Worm (Caenorhabditis elegans) whole organism, L3 larva: Measurements from ENCODE around the gene ZK287.1.

Experiments
- R02D3.7 ChIP-seq: fragments of 150-350 bp; optimal IDR thresholded peaks from 2 replicates; lab custom pipeline; 2014; ENCODE audit warnings: missing biosample characterization, missing genetic modification characterization
- ZK546.5 ChIP-seq: sonication (generic microtip); optimal IDR thresholded peaks from 2 replicates; lab custom pipeline; 2017; ENCODE audit warnings: missing biosample characterization, missing genetic modification characterization
- aly-2 ChIP-seq: fragments of 150-350 bp; optimal IDR thresholded peaks from 2 replicates; lab custom pipeline; 2014; ENCODE audit warnings: missing biosample characterization, missing genetic modification characterization
- ama-1 ChIP-seq: fragments of 150-350 bp; optimal IDR thresholded peaks from 2 replicates; lab custom pipeline; 2018
- ceh-16 ChIP-seq: sonication (generic microtip); optimal IDR thresholded peaks from 2 replicates; lab custom pipeline; 2017; ENCODE audit warnings: missing biosample characterization, missing genetic modification characterization
- ceh-28 ChIP-seq: fragments of 150-350 bp; optimal IDR thresholded peaks from 2 replicates; lab custom pipeline; 2014; ENCODE audit warnings: missing biosample characterization, missing genetic modification reagents, missing genetic modification characterization
- ceh-82 ChIP-seq: fragments of 150-350 bp; optimal IDR thresholded peaks from 2 replicates; lab custom pipeline; 2014; ENCODE audit warnings: missing biosample characterization, missing genetic modification characterization
- ceh-9 ChIP-seq: sonication (generic microtip); optimal IDR thresholded peaks from 2 replicates; lab custom pipeline; 2018; ENCODE audit warnings: missing biosample characterization, missing genetic modification characterization
- daf-12 ChIP-seq: fragments of 150-350 bp; optimal IDR thresholded peaks from 2 replicates; lab custom pipeline; 2014; ENCODE audit warnings: missing biosample characterization, missing genetic modification reagents, missing genetic modification characterization
- egl-27 ChIP-seq: sonication (generic microtip); optimal IDR thresholded peaks from 4 replicates; lab custom pipeline; 2017; ENCODE audit warnings: missing biosample characterization, missing genetic modification reagents, missing genetic modification characterization
- egl-5 ChIP-seq: fragments of 150-350 bp; optimal IDR thresholded peaks from 2 replicates; lab custom pipeline; 2017; ENCODE audit warnings: missing biosample characterization, missing genetic modification reagents, missing genetic modification characterization, inconsistent platforms
- elt-1 ChIP-seq: fragments of 150-350 bp; optimal IDR thresholded peaks from 2 replicates; lab custom pipeline; 2014; ENCODE audit warnings: missing biosample characterization, missing genetic modification characterization
- elt-2 ChIP-seq: sonication (generic microtip); optimal IDR thresholded peaks from 2 replicates; lab custom pipeline; 2016; ENCODE audit warnings: missing genetic modification reagents, mild to moderate bottlenecking, missing genetic modification characterization, missing compliant biosample characterization
- elt-3 ChIP-seq, 3 experiments: fragments of 150-350 bp in 1 of 3; sonication (generic microtip) in 2 of 3; optimal IDR thresholded peaks; 2 replicates in 2 of 3; 4 replicates in 1 of 3; lab custom pipeline; 2014 to 2017; ENCODE audit warnings: missing biosample characterization in 3 of 3, missing genetic modification characterization in 3 of 3
- fkh-10 ChIP-seq: sonication (generic microtip); optimal IDR thresholded peaks from 2 replicates; lab custom pipeline; 2017; ENCODE audit warnings: missing biosample characterization, missing genetic modification reagents, missing genetic modification characterization
- fkh-2 ChIP-seq: fragments of 150-350 bp; optimal IDR thresholded peaks from 2 replicates; lab custom pipeline; 2014; ENCODE audit warnings: missing biosample characterization, missing genetic modification reagents, missing genetic modification characterization
- fos-1 ChIP-seq: fragments of 150-350 bp; optimal IDR thresholded peaks from 2 replicates; lab custom pipeline; 2014; ENCODE audit warnings: missing biosample characterization, missing genetic modification characterization
- hmg-11 ChIP-seq: sonication (generic microtip); optimal IDR thresholded peaks from 2 replicates; lab custom pipeline; 2016; ENCODE audit warnings: missing genetic modification characterization, missing compliant biosample characterization
- lin-15B ChIP-seq: fragments of 150-350 bp; optimal IDR thresholded peaks from 2 replicates; lab custom pipeline; 2014; ENCODE audit warnings: missing biosample characterization, missing genetic modification characterization
- lin-39 ChIP-seq: fragments of 150-350 bp; optimal IDR thresholded peaks from 2 replicates; lab custom pipeline; 2018; ENCODE audit warnings: missing biosample characterization, missing genetic modification reagents, missing genetic modification characterization
- mml-1 ChIP-seq: fragments of 150-350 bp; sonication (generic microtip); optimal IDR thresholded peaks from 3 replicates; lab custom pipeline; 2014; ENCODE audit warnings: missing biosample characterization, missing genetic modification characterization
- nfya-1 ChIP-seq: sonication (generic microtip); optimal IDR thresholded peaks from 2 replicates; lab custom pipeline; 2017; ENCODE audit warnings: missing genetic modification characterization, mild to moderate bottlenecking, missing compliant biosample characterization, antibody characterized with exemption, moderate library complexity; ENCODE audit not compliant: insufficient read depth
- nhr-11 ChIP-seq: fragments of 150-350 bp; optimal IDR thresholded peaks from 2 replicates; lab custom pipeline; 2014; ENCODE audit warnings: missing biosample characterization, missing genetic modification characterization
- nhr-12 ChIP-seq: fragments of 150-350 bp; optimal IDR thresholded peaks from 2 replicates; lab custom pipeline; 2014; ENCODE audit warnings: missing biosample characterization, missing genetic modification characterization
- nhr-237 ChIP-seq: fragments of 150-350 bp; optimal IDR thresholded peaks from 2 replicates; lab custom pipeline; 2014; ENCODE audit warnings: missing biosample characterization, missing genetic modification characterization
- nhr-25 ChIP-seq: sonication (generic microtip); optimal IDR thresholded peaks from 2 replicates; lab custom pipeline; 2017; ENCODE audit warnings: missing biosample characterization, missing genetic modification characterization
- nhr-28 ChIP-seq: fragments of 150-350 bp; optimal IDR thresholded peaks from 2 replicates; lab custom pipeline; 2014; ENCODE audit warnings: missing biosample characterization, missing genetic modification characterization
- nhr-43 ChIP-seq: sonication (generic microtip); optimal IDR thresholded peaks from 2 replicates; lab custom pipeline; 2016; ENCODE audit warnings: mild to moderate bottlenecking, missing genetic modification characterization, missing compliant biosample characterization; ENCODE audit not compliant: poor library complexity, severe bottlenecking
- nhr-67 ChIP-seq: fragments of 150-350 bp; optimal IDR thresholded peaks from 2 replicates; lab custom pipeline; 2014; ENCODE audit warnings: missing biosample characterization, missing genetic modification characterization
- nhr-76 ChIP-seq: fragments of 150-350 bp; sonication (generic microtip); optimal IDR thresholded peaks from 5 replicates; lab custom pipeline; 2014; ENCODE audit warnings: missing biosample characterization, missing genetic modification characterization
- pqm-1 ChIP-seq: fragments of 150-350 bp; optimal IDR thresholded peaks from 2 replicates; lab custom pipeline; 2017; ENCODE audit warnings: missing biosample characterization, missing genetic modification characterization, inconsistent platforms
- tbx-2 ChIP-seq: sonication (generic microtip); optimal IDR thresholded peaks from 2 replicates; lab custom pipeline; 2016; ENCODE audit warnings: mild to moderate bottlenecking, missing genetic modification characterization, missing compliant biosample characterization
- unc-39 ChIP-seq: sonication (generic microtip); optimal IDR thresholded peaks from 4 replicates; lab custom pipeline; 2017; ENCODE audit warnings: missing biosample characterization, missing genetic modification characterization
- unc-62 ChIP-seq: fragments of 150-350 bp; sonication (generic microtip); optimal IDR thresholded peaks from 4 replicates; lab custom pipeline; 2014; ENCODE audit warnings: missing biosample characterization, missing genetic modification reagents, missing genetic modification characterization
- zag-1 ChIP-seq: fragments of 150-350 bp; optimal IDR thresholded peaks from 2 replicates; lab custom pipeline; 2014; ENCODE audit warnings: missing biosample characterization, missing genetic modification characterization
- ztf-11 ChIP-seq: fragments of 150-350 bp; optimal IDR thresholded peaks from 2 replicates; lab custom pipeline; 2014; ENCODE audit warnings: missing biosample characterization, missing genetic modification characterization
- ztf-4 ChIP-seq: fragments of 150-350 bp; optimal IDR thresholded peaks from 2 replicates; lab custom pipeline; 2014; ENCODE audit warnings: missing biosample characterization, missing genetic modification characterization

The ZK287.1 gene

DNA sequence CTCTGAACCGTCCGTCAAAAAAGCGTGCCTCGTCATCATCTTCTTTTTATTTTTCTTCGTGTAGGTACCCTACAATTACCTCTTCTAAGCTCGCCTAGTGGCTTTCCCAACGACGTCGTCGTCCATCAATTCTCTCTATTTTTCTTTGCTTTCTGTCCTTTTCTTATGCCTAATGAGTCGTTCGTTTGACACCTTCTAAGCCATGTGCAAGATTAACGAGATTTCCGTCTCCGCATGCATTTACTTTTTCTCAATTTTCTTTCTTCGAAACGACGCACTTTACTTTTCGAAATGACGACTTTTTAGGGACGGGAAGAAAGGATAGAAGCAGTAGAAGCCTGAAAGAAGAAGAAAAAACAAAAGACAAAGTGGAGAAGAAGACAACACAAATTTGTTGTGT lies at the start of gene ZK287.1:
TSS of gene ZK287.1 (plus strand) at position 301 of the 400 bp plus-strand sequence.
- TF ChIP-seq zag-1 (tag; lab: Kevin White, UChicago): no peak
- no peak for TF ChIP-seq tbx-2 (tag; lab: Kevin White, UChicago)
- no peak for TF ChIP-seq hmg-11 (tag; lab: Kevin White, UChicago)
- no peak for TF ChIP-seq unc-39 (tag; lab: Kevin White, UChicago)
- peak; percentile 27 for TF ChIP-seq nfya-1 (tag; lab: Kevin White, UChicago)
- peak; percentile 15 for TF ChIP-seq lin-39
- TF ChIP-seq elt-3 (tag; optimal IDR thresholded peaks at IDR 0.05; lab: Kevin White, UChicago): no peak
- TF ChIP-seq aly-2 (tag; lab: Kevin White, UChicago): no peak
- TF ChIP-seq fos-1 (tag; lab: Kevin White, UChicago): no peak

ce11 chrV:9618420-9618819 lies 48.1 kb upstream of the ZK287.1 start:
- TF ChIP-seq ztf-4 (tag; lab: Kevin White, UChicago) (no peak), nhr-11 (tag; lab: Kevin White, UChicago) (no peak), unc-62 (GFP tag; lab: Kevin White, UChicago) (no peak), nhr-76 (tag; lab: Kevin White, UChicago) (no peak), egl-27 (tag; lab: Kevin White, UChicago) (no peak), nhr-28 (tag; lab: Kevin White, UChicago) (no peak), daf-12 (tag; lab: Kevin White, UChicago) (no peak), nhr-67 (tag; lab: Kevin White, UChicago) (no peak)
- TF ChIP-seq, all 47 proteins: peak for 0

DNA sequence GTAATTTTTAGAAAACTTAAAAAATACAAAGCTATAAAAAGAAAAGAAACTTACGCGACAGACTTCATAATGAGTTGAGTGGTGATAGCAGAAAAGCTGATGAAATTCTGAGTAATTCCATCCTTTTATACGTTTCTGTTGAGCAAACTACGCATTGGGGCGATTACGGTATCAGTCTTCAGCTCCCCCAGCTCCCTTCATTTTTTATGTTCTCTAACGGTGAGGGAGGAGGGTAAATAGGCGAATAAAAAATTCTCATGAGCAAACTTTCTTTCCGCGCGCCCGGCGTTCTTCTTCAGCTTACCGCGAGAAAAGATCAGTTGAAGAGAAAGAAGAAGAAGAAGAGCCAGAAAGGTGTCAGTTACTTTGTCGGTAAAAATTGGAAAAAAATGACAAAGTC lies 47.6 kb upstream of the ZK287.1 start, which contains the start of gene idpc-7:
TSS of gene idpc-7 (minus strand) at position 101 of the 400 bp plus-strand sequence.
- no peak for TF ChIP-seq mml-1 (tag; lab: Kevin White, UChicago)
- TF ChIP-seq hmg-11 (tag; lab: Kevin White, UChicago): no peak
- TF ChIP-seq nfya-1 (tag; lab: Kevin White, UChicago): no peak
- no peak for TF ChIP-seq elt-2
- no peak for TF ChIP-seq fkh-10
- no peak for TF ChIP-seq elt-1 (tag; lab: Kevin White, UChicago)
- no peak for TF ChIP-seq ceh-9 (tag; lab: Kevin White, UChicago)
- TF ChIP-seq pqm-1 (tag; lab: Kevin White, UChicago): no peak
- TF ChIP-seq ceh-16: no peak
- TF ChIP-seq ama-1 (lab: Kevin White, UChicago): no peak
- TF ChIP-seq zag-1 (tag; lab: Kevin White, UChicago): no peak
- TF ChIP-seq aly-2 (tag; lab: Kevin White, UChicago): no peak
- TF ChIP-seq elt-3 (tag; optimal IDR thresholded peaks at IDR 0.05; lab: Kevin White, UChicago): no peak

DNA sequence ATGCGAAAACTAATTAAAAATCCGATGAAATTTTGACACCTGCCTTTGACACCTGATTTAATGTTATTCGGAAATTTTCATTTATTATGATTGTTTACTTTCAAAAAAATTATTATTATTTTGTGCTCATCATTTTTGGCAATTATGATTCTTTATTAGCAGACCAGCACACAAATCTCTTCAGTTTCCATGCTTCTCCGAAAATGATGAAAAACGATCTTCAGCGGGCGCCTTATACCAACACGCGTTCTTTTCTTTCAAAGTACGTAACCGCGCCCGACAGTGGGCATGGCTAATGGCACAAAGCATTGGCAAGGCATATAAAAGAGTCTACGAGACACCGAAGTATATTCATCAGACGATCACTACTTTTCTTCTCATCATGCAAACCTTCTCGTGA lies 46.6 kb upstream of the ZK287.1 start, which contains the start of gene idpc-6:
TSS of gene idpc-6 (plus strand) at position 301 of the 400 bp plus-strand sequence.
- TF ChIP-seq unc-39 (tag; lab: Kevin White, UChicago) (no peak), nhr-76 (tag; lab: Kevin White, UChicago) (no peak), egl-5 (tag; lab: Kevin White, UChicago) (no peak), fkh-2 (tag; lab: Kevin White, UChicago) (no peak)
- TF ChIP-seq, all 47 proteins: peak for 0

DNA sequence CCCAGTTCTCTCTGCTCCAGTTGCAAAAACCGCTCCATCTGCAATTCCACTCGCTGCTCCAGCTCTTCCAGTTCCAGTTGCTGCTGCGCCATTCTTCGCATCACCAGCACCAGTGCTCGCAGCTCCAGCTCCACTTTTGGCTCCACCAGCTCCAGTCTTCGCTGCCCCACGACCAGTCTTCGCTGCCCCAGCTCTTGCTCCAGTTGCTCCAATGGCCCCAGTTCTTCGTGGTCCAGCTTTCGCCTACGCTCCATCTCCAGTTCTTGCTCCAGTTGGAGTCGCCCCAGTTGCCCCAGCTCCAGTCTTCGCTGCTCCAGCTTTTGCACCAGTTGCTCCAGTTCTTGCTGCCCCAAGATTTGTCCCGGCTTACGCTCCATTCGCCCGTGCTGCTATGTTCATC lies 46.1 kb upstream of the ZK287.1 start:
- TF ChIP-seq elt-3 (tag; optimal IDR thresholded peaks at IDR 0.05; lab: Kevin White, UChicago): no peak
- no peak for TF ChIP-seq pqm-1 (tag; lab: Kevin White, UChicago)
- no peak for TF ChIP-seq R02D3.7 (tag; lab: Kevin White, UChicago)
- TF ChIP-seq nhr-11 (tag; lab: Kevin White, UChicago): no peak
- TF ChIP-seq ZK546.5 (tag; lab: Kevin White, UChicago): no peak
- TF ChIP-seq lin-15B (tag; lab: Kevin White, UChicago): no peak
- TF ChIP-seq lin-39: no peak
- TF ChIP-seq nhr-12 (tag; lab: Kevin White, UChicago): no peak
- no peak for TF ChIP-seq ama-1 (lab: Kevin White, UChicago)
- no peak for TF ChIP-seq ceh-82 (tag; lab: Kevin White, UChicago)
- no peak for TF ChIP-seq elt-2
- TF ChIP-seq nhr-237: no peak
- TF ChIP-seq nhr-43 (tag; lab: Kevin White, UChicago): no peak
- no peak for TF ChIP-seq ceh-28 (tag; lab: Kevin White, UChicago)
- TF ChIP-seq ztf-11: no peak
- no peak for TF ChIP-seq nhr-25 (tag; lab: Kevin White, UChicago)
- TF ChIP-seq ceh-9 (tag; lab: Kevin White, UChicago): no peak
